Fruit fly (Drosophila melanogaster) Kc167 (cell line): ENCODE data around the gene CG32459.

Source experiments
- Myc ChIP-seq: fragments of >200 bp; optimal IDR thresholded peaks from 2 replicates; lab custom pipeline; 2017; ENCODE audit warnings: missing external identifiers
- Sin3A ChIP-seq: fragments of >200 bp; optimal IDR thresholded peaks from 2 replicates; lab custom pipeline; 2018; ENCODE audit warnings: missing external identifiers
- h ChIP-seq: fragments of >200 bp; optimal IDR thresholded peaks from 3 replicates; lab custom pipeline; 2018; ENCODE audit warnings: missing external identifiers
- insv ChIP-seq: fragments of >200 bp; optimal IDR thresholded peaks from 3 replicates; lab custom pipeline; 2018; ENCODE audit warnings: missing external identifiers
- psq ChIP-seq: fragments of >200 bp; optimal IDR thresholded peaks from 2 replicates; lab custom pipeline; 2017; ENCODE audit warnings: missing external identifiers
- ttk ChIP-seq: sonication (Bioruptor generic); optimal IDR thresholded peaks from 2 replicates; lab custom pipeline; 2017; ENCODE audit warnings: missing external identifiers

Gene CG32459

dm6 chr3L:22836768-22837167, 19.1 kb downstream of the CG32459 start, which contains the start of the genes CG11226 and CG45428:
CG11226 (plus strand) TSS chr3L:22837068.
CG45428 (minus strand) TSS chr3L:22837070.
- TF ChIP-seq psq (lab: Kevin White, UChicago) (no peak), ttk (no peak), Sin3A (lab: Kevin White, UChicago) (no peak), Myc (lab: Kevin White, UChicago) (no peak), insv (no peak), h (lab: Kevin White, UChicago) (no peak)

dm6 chr3L:22835144-22835964, 20.5 kb downstream of the CG32459 start, which contains the start of gene jim:
jim (minus strand) TSS chr3L:22835194.
- TF ChIP-seq Sin3A (lab: Kevin White, UChicago): no peak

- TF ChIP-seq h (lab: Kevin White, UChicago) (no peak), insv (no peak), Myc (lab: Kevin White, UChicago) (no peak), Sin3A (lab: Kevin White, UChicago) (no peak), psq (lab: Kevin White, UChicago) (no peak), ttk (no peak)
These were observed 25.6 kb downstream of the CG32459 start for dm6 chr3L:22830132-22830697.

DNA sequence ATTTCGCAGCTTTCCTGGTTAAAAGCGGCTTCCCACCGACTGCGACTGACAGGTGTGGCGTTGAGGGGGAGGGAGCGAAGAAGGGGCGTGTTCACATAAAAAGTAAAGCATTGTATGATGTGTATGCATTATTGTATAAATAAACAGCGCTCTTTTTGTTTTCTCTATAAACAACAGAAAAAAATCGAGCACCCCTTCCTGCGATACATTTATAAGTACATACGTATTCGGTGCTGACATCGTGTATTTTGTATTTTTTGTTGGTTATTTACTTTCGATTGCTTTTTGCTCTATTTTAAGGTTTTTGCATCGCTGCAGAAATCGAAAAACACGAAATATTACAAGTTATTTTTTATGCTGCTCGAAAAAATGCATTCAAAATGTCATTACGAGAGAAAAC, 29.6 kb downstream of the CG32459 start:
- TF ChIP-seq insv: no peak
- TF ChIP-seq Myc (lab: Kevin White, UChicago): no peak
- TF ChIP-seq psq (lab: Kevin White, UChicago): no peak
- no peak for TF ChIP-seq ttk
- TF ChIP-seq Sin3A (lab: Kevin White, UChicago): no peak
- no peak for TF ChIP-seq h (lab: Kevin White, UChicago)

DNA sequence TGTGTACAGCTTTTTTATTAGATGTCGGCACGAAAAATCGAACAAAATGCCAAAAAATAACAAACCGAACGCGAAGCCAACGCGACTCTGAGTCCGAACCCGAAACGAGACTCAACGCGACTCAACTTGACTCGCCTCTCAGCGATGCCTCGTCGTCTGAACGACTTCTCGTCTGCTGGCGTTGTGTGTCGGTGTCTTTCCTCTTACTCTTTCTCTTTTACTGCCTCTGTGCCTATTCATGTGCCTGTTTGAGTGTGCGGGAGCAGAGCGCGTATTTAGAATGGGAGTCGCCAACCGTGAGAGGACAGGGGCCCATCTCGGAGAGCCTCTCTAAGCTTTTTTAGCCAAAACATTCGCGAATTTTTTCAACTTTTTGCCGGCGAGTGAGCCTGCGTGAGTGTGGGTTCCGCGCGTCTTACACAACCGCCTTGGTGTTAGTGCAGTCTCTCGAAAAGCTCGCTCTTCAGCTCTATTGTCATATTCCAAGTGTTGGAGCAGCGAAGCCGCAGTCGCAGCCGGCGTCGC, 31.1 kb downstream of the CG32459 start:
- TF ChIP-seq Myc (lab: Kevin White, UChicago) (no peak), insv (no peak), Sin3A (lab: Kevin White, UChicago) (no peak), psq (lab: Kevin White, UChicago) (no peak), ttk (no peak), h (lab: Kevin White, UChicago) (no peak)

DNA sequence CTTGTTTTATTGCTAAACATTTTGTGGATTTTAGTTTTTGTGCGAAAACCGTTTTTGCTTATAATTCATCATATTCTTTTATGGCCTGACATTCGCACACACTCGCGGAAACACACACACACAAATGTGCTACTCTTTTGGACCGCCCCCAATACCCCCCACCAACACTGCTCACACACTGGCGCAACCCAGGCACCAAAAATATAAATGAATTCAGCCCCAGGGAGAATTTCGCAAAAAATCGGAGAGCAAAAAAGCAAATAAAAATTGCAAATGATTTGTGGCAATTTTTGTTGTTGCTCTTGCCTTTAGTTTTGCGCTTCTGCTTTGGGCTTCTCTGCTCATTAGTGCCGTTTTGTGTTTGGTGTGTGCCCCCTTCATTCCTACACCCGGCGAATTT, 32.6 kb downstream of the CG32459 start:
- no peak for TF ChIP-seq Sin3A (lab: Kevin White, UChicago)
- TF ChIP-seq Myc (lab: Kevin White, UChicago): no peak
- no peak for TF ChIP-seq insv
- TF ChIP-seq h (lab: Kevin White, UChicago): no peak
- TF ChIP-seq psq (lab: Kevin White, UChicago): no peak
- TF ChIP-seq ttk: no peak

DNA sequence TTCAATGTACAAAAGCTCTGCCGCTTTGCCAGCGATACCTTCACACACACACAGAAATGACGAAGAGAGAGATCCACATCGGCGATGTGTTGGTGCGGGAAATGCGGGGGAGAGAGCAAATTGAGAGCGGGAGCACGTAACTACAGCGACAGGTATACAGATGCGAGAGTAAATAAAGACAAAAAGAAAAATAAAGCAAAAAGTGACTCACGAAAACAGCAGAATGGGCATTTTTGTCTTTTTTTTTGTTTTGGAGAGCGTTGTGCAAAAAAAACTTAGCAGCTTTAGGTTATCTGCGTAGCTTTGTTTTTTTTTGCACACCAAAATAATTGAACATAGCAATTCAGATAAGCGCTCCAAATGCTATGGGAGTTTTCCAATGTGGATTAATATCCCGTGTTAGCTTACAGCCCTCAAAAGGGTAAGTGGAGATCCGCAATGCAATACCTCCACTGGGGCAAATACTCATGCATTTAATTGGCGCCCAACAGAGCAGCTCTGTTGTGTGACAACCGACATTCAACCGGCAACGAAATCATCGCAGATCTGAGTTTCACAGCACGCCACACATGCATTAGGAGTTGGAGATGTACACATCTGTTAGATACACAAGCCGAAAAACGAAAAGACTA, 33.2 kb downstream of the CG32459 start:
- no peak for TF ChIP-seq Sin3A (lab: Kevin White, UChicago)
- TF ChIP-seq h (lab: Kevin White, UChicago): no peak
- no peak for TF ChIP-seq Myc (lab: Kevin White, UChicago)
- no peak for TF ChIP-seq psq (lab: Kevin White, UChicago)
- no peak for TF ChIP-seq insv
- no peak for TF ChIP-seq ttk

DNA sequence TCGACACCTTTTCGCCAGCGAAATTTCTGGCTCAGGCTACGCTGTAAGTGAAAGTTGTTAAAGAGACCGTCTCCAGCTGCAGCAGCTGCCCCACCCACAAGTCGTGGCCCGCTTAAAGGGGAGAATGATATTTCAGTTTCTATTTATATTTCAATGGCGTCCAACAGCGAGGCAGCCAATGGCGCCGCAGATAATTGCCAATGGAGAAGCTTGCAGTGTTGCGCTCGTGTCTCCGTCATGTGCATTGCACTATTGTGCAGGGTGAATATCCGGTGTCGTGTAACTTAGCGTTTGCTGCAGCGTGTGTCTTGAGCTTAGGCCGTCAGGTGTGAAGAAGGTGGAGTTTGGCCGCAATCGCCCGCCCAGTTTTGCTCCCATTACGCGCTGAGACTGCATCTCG, 34.5 kb downstream of the CG32459 start:
- TF ChIP-seq ttk (no peak), Sin3A (lab: Kevin White, UChicago) (no peak), Myc (lab: Kevin White, UChicago) (no peak), psq (lab: Kevin White, UChicago) (no peak), insv (no peak), h (lab: Kevin White, UChicago) (no peak)

dm6 chr3L:22820190-22820589, 35.7 kb downstream of the CG32459 start:
- no peak for TF ChIP-seq Sin3A (lab: Kevin White, UChicago)
- TF ChIP-seq h (lab: Kevin White, UChicago): no peak
- TF ChIP-seq ttk: no peak
- no peak for TF ChIP-seq psq (lab: Kevin White, UChicago)
- no peak for TF ChIP-seq insv
- TF ChIP-seq Myc (lab: Kevin White, UChicago): no peak
